ENCODE assay signal across 3 fruit fly cellular contexts in genomic region chr3L:14712799-14713198, dm6.
TF ChIP-seq lines count a peak whose summit lies in the region.

No protein-coding gene starts in this region.

- no peak for TF ChIP-seq CTCF in whole organism, embryonic (GFP tag; optimal IDR thresholded peaks at IDR 0.05; lab: Kevin White, UChicago)

TF ChIP-seq in whole organism, adult, 20 proteins besides CTCF, POLR2A, EP300 and RAD21:
- TF ChIP-seq CG7045 (GFP tag; optimal IDR thresholded peaks at IDR 0.05; lab: Kevin White, UChicago): peak; percentile 18
- TF ChIP-seq cic (GFP tag; optimal IDR thresholded peaks at IDR 0.05; lab: Kevin White, UChicago): peak; percentile 56
- TF ChIP-seq CG33017 (tag; optimal IDR thresholded peaks at IDR 0.05; lab: Kevin White, UChicago): peak; percentile 35
- no peak for TF ChIP-seq bab1 (GFP tag; optimal IDR thresholded peaks at IDR 0.05; lab: Kevin White, UChicago)
- TF ChIP-seq kay (GFP tag; lab: Kevin White, UChicago; ENCODE audit: borderline replicate concordance): peak; percentile 84
TF ChIP-seq in whole organism, adult: peak in this region for 4.

TF ChIP-seq in whole organism, embryonic, 481 proteins besides CTCF, POLR2A, EP300 and RAD21:
- TF ChIP-seq Hey (tag; optimal IDR thresholded peaks at IDR 0.05; lab: Kevin White, UChicago): peak; percentile 53
- no peak for TF ChIP-seq gro (GFP tag; optimal IDR thresholded peaks at IDR 0.05; lab: Kevin White, UChicago)
- peak; percentile 44 for TF ChIP-seq grn (GFP tag; optimal IDR thresholded peaks at IDR 0.05; lab: Kevin White, UChicago)
- TF ChIP-seq sens (GFP tag; lab: Kevin White, UChicago): peak; percentile 0
- TF ChIP-seq Pdp1 (GFP tag; optimal IDR thresholded peaks at IDR 0.05; lab: Kevin White, UChicago): peak in 1 of 2 experiments; percentile 39
- peak; percentile 43 for TF ChIP-seq mirr (GFP tag; optimal IDR thresholded peaks at IDR 0.05; lab: Kevin White, UChicago)
- TF ChIP-seq sd (tag; optimal IDR thresholded peaks at IDR 0.05; lab: Kevin White, UChicago): peak; percentile 80
- TF ChIP-seq CG18262 (tag; optimal IDR thresholded peaks at IDR 0.05; lab: Kevin White, UChicago): no peak
- peak; percentile 7 for TF ChIP-seq CG2678 (tag; optimal IDR thresholded peaks at IDR 0.05; lab: Kevin White, UChicago)
- no peak for TF ChIP-seq Ets65A (GFP tag; lab: Kevin White, UChicago)
- TF ChIP-seq CG12071 (GFP tag; optimal IDR thresholded peaks at IDR 0.05; lab: Kevin White, UChicago): peak; percentile 3
- no peak for TF ChIP-seq CG33213 (GFP tag; optimal IDR thresholded peaks at IDR 0.05; lab: Kevin White, UChicago)
- peak; percentile 89 for TF ChIP-seq exex (tag; optimal IDR thresholded peaks at IDR 0.05; lab: Kevin White, UChicago)
- no peak for TF ChIP-seq CG7271 (tag; optimal IDR thresholded peaks at IDR 0.05; lab: Kevin White, UChicago)
- TF ChIP-seq CG3163 (GFP tag; optimal IDR thresholded peaks at IDR 0.05; lab: Kevin White, UChicago): no peak
- no peak for TF ChIP-seq CG7357 (GFP tag; IDR thresholded peaks at IDR 0.05; lab: Robert Waterston, UW)
- TF ChIP-seq GATAe (GFP tag; conservative IDR thresholded peaks at IDR 0.05; lab: Robert Waterston, UW): 0 out of 2 replicates have a peak, but pooled peaks have one; percentile 14
- peak; percentile 29 for TF ChIP-seq CG34376 (GFP tag; optimal IDR thresholded peaks at IDR 0.05; lab: Kevin White, UChicago)
- TF ChIP-seq CG42726 (GFP tag; IDR thresholded peaks at IDR 0.05; lab: Robert Waterston, UW; ENCODE audit: partially characterized antibody): no peak
- peak; percentile 16 for TF ChIP-seq CG13296 (GFP tag; optimal IDR thresholded peaks at IDR 0.05; lab: Kevin White, UChicago)
- peak; percentile 20 for TF ChIP-seq sug (tag; optimal IDR thresholded peaks at IDR 0.05; lab: Kevin White, UChicago)
- no peak for TF ChIP-seq Lpt (GFP tag; optimal IDR thresholded peaks at IDR 0.05; lab: Kevin White, UChicago)

TF ChIP-seq in whole organism, prepupa, 60 proteins besides CTCF, POLR2A, EP300 and RAD21:
- TF ChIP-seq vri (GFP tag; optimal IDR thresholded peaks at IDR 0.05; lab: Kevin White, UChicago) (peak; percentile 56), CG11902 (GFP tag; optimal IDR thresholded peaks at IDR 0.05; lab: Kevin White, UChicago) (no peak)
